Fruit fly (Drosophila melanogaster): ENCODE measurements around the gene Gr22f.
A peak's percentile ranks its signal among the peaks of the same experiment; 100 is the strongest.

The Gr22f gene

DNA sequence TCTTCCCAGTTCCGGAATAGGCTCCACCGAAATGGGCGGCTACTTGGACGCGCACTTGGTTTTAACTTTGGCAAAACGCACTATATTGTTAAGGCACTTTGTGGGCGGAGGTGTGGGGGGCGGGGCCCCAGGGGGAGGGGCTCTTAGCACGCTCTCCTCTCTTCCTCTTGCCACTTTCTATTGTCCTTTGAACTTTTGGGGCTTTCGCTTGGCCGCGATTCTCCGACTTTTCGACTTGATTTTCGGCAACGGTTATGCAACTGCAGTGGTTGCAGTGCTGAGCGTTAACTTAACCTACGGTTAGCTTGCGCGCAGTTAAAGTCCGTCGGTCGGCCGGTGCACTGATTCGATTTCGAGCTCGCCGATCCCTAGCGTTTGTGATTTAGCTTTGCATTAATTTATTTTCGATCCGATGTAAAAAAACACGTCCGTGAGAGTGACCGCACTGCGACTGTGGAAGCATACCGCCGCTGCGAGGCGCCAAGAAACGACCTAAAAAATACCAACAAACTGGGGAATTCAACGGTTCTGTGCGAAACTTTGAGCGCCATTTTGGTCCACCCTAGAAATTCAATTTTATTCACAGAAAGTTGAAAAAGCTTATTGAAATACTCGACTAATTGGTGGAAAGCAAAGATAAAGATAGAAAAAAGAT lies 32.2 kb downstream of the Gr22f start, which contains the start of gene Rim2 (continued):
- peak; percentile 4 for TF ChIP-seq caup (GFP tag; optimal IDR thresholded peaks at IDR 0.05; ENCODE audit: severe bottlenecking)
- no peak for TF ChIP-seq wor (GFP tag; IDR thresholded peaks at IDR 0.05)
- TF ChIP-seq amos (GFP tag; IDR thresholded peaks at IDR 0.05; ENCODE audit: partially characterized antibody), result peak; percentile 51; the same call in 1 of the 2 replicates
- peak; percentile 64 for TF ChIP-seq MBD-R2 (GFP tag; IDR thresholded peaks at IDR 0.05)
- peak; percentile 44 for TF ChIP-seq ftz-f1 (GFP tag; optimal IDR thresholded peaks at IDR 0.05)
- TF ChIP-seq CG9932 (GFP tag; IDR thresholded peaks at IDR 0.05), result 0 out of 2 replicates have a peak, but pooled peaks have one; percentile 25
- TF ChIP-seq br (optimal IDR thresholded peaks at IDR 0.05), result no peak
- TF ChIP-seq hkb (optimal IDR thresholded peaks at IDR 0.05), result peak; percentile 39
- no peak for TF ChIP-seq hkb (GFP tag; IDR thresholded peaks at IDR 0.05)
- TF ChIP-seq CG12659 (GFP tag; optimal IDR thresholded peaks at IDR 0.05), result peak; percentile 72
- peak; percentile 84 for TF ChIP-seq Ets97D (GFP tag; optimal IDR thresholded peaks at IDR 0.05)
- TF ChIP-seq Dp (GFP tag; optimal IDR thresholded peaks at IDR 0.05), result peak; percentile 82
- TF ChIP-seq CG2875 (GFP tag; optimal IDR thresholded peaks at IDR 0.05), result no peak
- TF ChIP-seq CG2120 (GFP tag; optimal IDR thresholded peaks at IDR 0.05), result peak; percentile 25
- peak; percentile 35 for TF ChIP-seq p53 (GFP tag; optimal IDR thresholded peaks at IDR 0.05)
- TF ChIP-seq nmo (GFP tag; optimal IDR thresholded peaks at IDR 0.05), result peak; percentile 54
- TF ChIP-seq Eip74EF (GFP tag; optimal IDR thresholded peaks at IDR 0.05), result no peak
- TF ChIP-seq bigmax (GFP tag; optimal IDR thresholded peaks at IDR 0.05), result peak; percentile 33
- TF ChIP-seq ERR (GFP tag; optimal IDR thresholded peaks at IDR 0.05), result peak; percentile 61
- peak; percentile 31 for TF ChIP-seq trem (tag; optimal IDR thresholded peaks at IDR 0.05)
- TF ChIP-seq Opbp (GFP tag; IDR thresholded peaks at IDR 0.05; ENCODE audit: partially characterized antibody), result peak; percentile 47; the same call in 1 of the 3 replicates
- TF ChIP-seq stwl (tag; optimal IDR thresholded peaks at IDR 0.05), result peak; percentile 79
- TF ChIP-seq CG16813 (GFP tag; IDR thresholded peaks at IDR 0.05; ENCODE audit: partially characterized antibody), result no peak
- peak; percentile 24 for TF ChIP-seq Xbp1 (GFP tag; optimal IDR thresholded peaks at IDR 0.05)
- TF ChIP-seq Optix (GFP tag; IDR thresholded peaks at IDR 0.05), result no peak
- TF ChIP-seq Bdp1 (GFP tag; optimal IDR thresholded peaks at IDR 0.05), result no peak
- TF ChIP-seq CG10321 (GFP tag; IDR thresholded peaks at IDR 0.05), result 0 out of 2 replicates have a peak, but pooled peaks have one; percentile 13
- TF ChIP-seq Dbx (GFP tag; IDR thresholded peaks at IDR 0.05), result 0 out of 3 replicates have a peak, but pooled peaks have one; percentile 27
- peak; percentile 22; the same call in 1 of the 2 replicates for TF ChIP-seq CG4360 (GFP tag; IDR thresholded peaks at IDR 0.05)
- no peak for TF ChIP-seq CG12071 (GFP tag; optimal IDR thresholded peaks at IDR 0.05)
- 0 out of 2 replicates have a peak, but pooled peaks have one; percentile 8 for TF ChIP-seq Adf1 (GFP tag; IDR thresholded peaks at IDR 0.05)
- TF ChIP-seq seq (GFP tag; IDR thresholded peaks at IDR 0.05), result peak; percentile 7; the same call in 1 of the 2 replicates
- TF ChIP-seq CG1603 (tag; optimal IDR thresholded peaks at IDR 0.05), result peak; percentile 66
- TF ChIP-seq CG34422 (GFP tag; IDR thresholded peaks at IDR 0.05), result 0 out of 3 replicates have a peak, but pooled peaks have one; percentile 6
- TF ChIP-seq CHES-1-like (GFP tag; optimal IDR thresholded peaks at IDR 0.05), result peak; percentile 35
- TF ChIP-seq nerfin-1 (tag; optimal IDR thresholded peaks at IDR 0.05), result peak; percentile 1
- TF ChIP-seq CG34376 (GFP tag; optimal IDR thresholded peaks at IDR 0.05), result peak; percentile 27
- TF ChIP-seq Atf3 (GFP tag; optimal IDR thresholded peaks at IDR 0.05), result no peak
- TF ChIP-seq CG33213 (GFP tag; optimal IDR thresholded peaks at IDR 0.05), result peak; percentile 80
- peak; percentile 35; the same call in 1 of the 3 replicates for TF ChIP-seq knrl (GFP tag; IDR thresholded peaks at IDR 0.05; ENCODE audit: partially characterized antibody)
- TF ChIP-seq lab (GFP tag; optimal IDR thresholded peaks at IDR 0.05), result peak; percentile 16
- TF ChIP-seq Jarid2 (GFP tag; optimal IDR thresholded peaks at IDR 0.05), result peak; percentile 3
- peak; percentile 34; the same call in 1 of the 2 replicates for TF ChIP-seq CG42726 (GFP tag; IDR thresholded peaks at IDR 0.05; ENCODE audit: partially characterized antibody)
- TF ChIP-seq Sry-δ (GFP tag; optimal IDR thresholded peaks at IDR 0.05), result peak; percentile 65
- no peak for TF ChIP-seq Nf-YA (GFP tag; IDR thresholded peaks at IDR 0.05)
- TF ChIP-seq CG3163 (GFP tag; optimal IDR thresholded peaks at IDR 0.05), result peak; percentile 25
- TF ChIP-seq Nf-YC (tag; optimal IDR thresholded peaks at IDR 0.05), result peak; percentile 33
- TF ChIP-seq lola (GFP tag; optimal IDR thresholded peaks at IDR 0.05), result no peak
